Worm (Caenorhabditis elegans) whole organism, L1 larva: ENCODE results near the gene sar-1.

Experiments used
- ceh-88 ChIP-seq: fragments of 200-800 bp; sonication (Bioruptor generic); IDR thresholded peaks from 2 replicates; pipeline ENCODE4 v1.3.6; 2022; ENCODE audit warnings: missing genetic modification characterization, missing compliant biosample characterization
- efl-1 ChIP-seq, 4 experiments: fragments of 150-350 bp; optimal IDR thresholded peaks in 3 of 4; peaks in 1 of 4; 1 replicate in 1 of 4; 2 replicates in 3 of 4; lab custom pipeline; 2014; ENCODE audit warnings: missing biosample characterization in 2 of 4, missing genetic modification characterization in 2 of 4, missing genetic modification reagents in 2 of 4
- elt-3 ChIP-seq, 6 experiments: fragments of 150-350 bp in 1 of 6; sonication (generic microtip); optimal IDR thresholded peaks; 2 replicates each; lab custom pipeline; 2017 to 2018; ENCODE audit warnings: missing biosample characterization in 6 of 6, missing genetic modification characterization in 6 of 6, inconsistent platforms in 1 of 6
- fkh-10 ChIP-seq: sonication (generic microtip); optimal IDR thresholded peaks from 2 replicates; lab custom pipeline; 2017; ENCODE audit warnings: missing biosample characterization, missing genetic modification reagents, missing genetic modification characterization
- irx-1 ChIP-seq: sonication (generic microtip); optimal IDR thresholded peaks from 2 replicates; lab custom pipeline; 2016; ENCODE audit warnings: missing genetic modification characterization, missing compliant biosample characterization
- isw-1 ChIP-seq: fragments of 200-800 bp; sonication (Bioruptor generic); IDR thresholded peaks from 2 replicates; pipeline ENCODE4 v1.3.6; 2022; ENCODE audit warnings: missing genetic modification characterization, missing compliant biosample characterization
- lin-39 ChIP-seq: fragments of 150-350 bp; optimal IDR thresholded peaks from 2 replicates; lab custom pipeline; 2014; ENCODE audit warnings: missing biosample characterization, missing genetic modification reagents, missing genetic modification characterization
- mep-1 ChIP-seq: fragments of 150-350 bp; optimal IDR thresholded peaks from 2 replicates; lab custom pipeline; 2014; ENCODE audit warnings: missing biosample characterization, missing genetic modification characterization

DNA sequence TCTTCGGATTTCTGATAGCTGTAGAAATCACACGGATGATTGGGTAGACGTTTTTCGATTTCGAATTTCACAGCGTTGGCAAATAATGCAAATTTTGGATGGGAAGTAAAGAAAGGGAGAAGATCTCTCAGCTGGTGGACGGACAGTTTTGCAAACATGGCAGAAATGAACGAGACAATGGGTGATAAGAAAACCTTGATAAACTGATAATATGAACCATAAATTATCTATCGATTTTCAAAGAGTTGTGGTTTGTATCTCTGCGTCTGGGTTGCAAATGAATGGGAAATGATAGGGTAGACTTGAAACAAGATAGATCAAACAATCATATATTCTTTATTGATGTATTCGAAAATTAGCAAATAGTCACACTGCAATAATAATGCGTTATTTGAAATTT is 17.1 kb upstream of the sar-1 start, which contains the start of gene ZK185.3:
- no peak for TF ChIP-seq lin-39 (tag; lab: Kevin White, UChicago)
- TF ChIP-seq fkh-10 (GFP tag; lab: Kevin White, UChicago), result no peak
- TF ChIP-seq ceh-88, result no peak
- no peak for TF ChIP-seq irx-1 (tag; lab: Kevin White, UChicago)
- TF ChIP-seq efl-1 (optimal IDR thresholded peaks at IDR 0.05; lab: Kevin White, UChicago), result no peak
- TF ChIP-seq efl-1 (GFP tag; optimal IDR thresholded peaks at IDR 0.05 in 1 of 2; lab: Kevin White, UChicago), result peak in 1 of 2 experiments; percentile 83
- TF ChIP-seq elt-3 (tag; optimal IDR thresholded peaks at IDR 0.05; lab: Kevin White, UChicago), result peak in 4 of 6 experiments; percentile 7 to 58 (median 46)
- no peak for TF ChIP-seq isw-1
- TF ChIP-seq mep-1 (tag; lab: Kevin White, UChicago), result no peak
